Worm (Caenorhabditis elegans): ENCODE results near the gene elo-7.
A peak's percentile ranks its signal among the peaks of the same experiment; 100 is the strongest.

elo-7 gene

ce11 chrIV:9516831-9517230, 12.9 kb upstream of the elo-7 start, which contains the start of gene C33A12.19:
Gene C33A12.19, plus strand, starts transcription at chrIV:9516999.
- TF ChIP-seq Y116A8C.19 (tag; optimal IDR thresholded peaks at IDR 0.05; ENCODE audit: borderline replicate concordance) = no peak
- TF ChIP-seq mef-2 (tag; optimal IDR thresholded peaks at IDR 0.05) = no peak
- no peak for TF ChIP-seq ceh-82 (tag; optimal IDR thresholded peaks at IDR 0.05)
- TF ChIP-seq isw-1 (GFP tag; IDR thresholded peaks at IDR 0.05) = no peak
- TF ChIP-seq sox-4 (tag; optimal IDR thresholded peaks at IDR 0.05) = no peak
- TF ChIP-seq pax-3 (tag; optimal IDR thresholded peaks at IDR 0.05) = no peak
- peak; percentile 17 for TF ChIP-seq mep-1 (tag; optimal IDR thresholded peaks at IDR 0.05)
- no peak for TF ChIP-seq efl-3 (GFP tag; optimal IDR thresholded peaks at IDR 0.05)
- no peak for TF ChIP-seq efl-1 (optimal IDR thresholded peaks at IDR 0.05)
- TF ChIP-seq efl-1 (GFP tag; optimal IDR thresholded peaks at IDR 0.05 in 1 of 2) = peak in 1 of 2 experiments; percentile 90
- no peak for TF ChIP-seq C04F5.9 (tag; optimal IDR thresholded peaks at IDR 0.05)
- TF ChIP-seq ztf-11 (tag; optimal IDR thresholded peaks at IDR 0.05) = no peak
- no peak for TF ChIP-seq dsc-1 (tag; optimal IDR thresholded peaks at IDR 0.05)
- no peak for TF ChIP-seq nhr-11 (tag; optimal IDR thresholded peaks at IDR 0.05)
- TF ChIP-seq unc-98 (GFP tag; IDR thresholded peaks at IDR 0.05) = no peak
- peak; percentile 3 for TF ChIP-seq C16A3.4 (tag; optimal IDR thresholded peaks at IDR 0.05)
- TF ChIP-seq ama-1 (optimal IDR thresholded peaks at IDR 0.05) = no peak
- TF ChIP-seq nhr-77 (tag; optimal IDR thresholded peaks at IDR 0.05) = no peak
- TF ChIP-seq fkh-4 (tag; optimal IDR thresholded peaks at IDR 0.05; ENCODE audit: borderline replicate concordance) = no peak
- peak; percentile 44 for TF ChIP-seq elt-2 (tag; optimal IDR thresholded peaks at IDR 0.05)
- no peak for TF ChIP-seq alr-1 (tag; optimal IDR thresholded peaks at IDR 0.05; ENCODE audit: borderline replicate concordance)
- no peak for TF ChIP-seq mdl-1 (tag; optimal IDR thresholded peaks at IDR 0.05)
- peak; percentile 68 for TF ChIP-seq lin-14 (GFP tag; optimal IDR thresholded peaks at IDR 0.05)
- TF ChIP-seq ztf-4 (tag; optimal IDR thresholded peaks at IDR 0.05) = no peak
- no peak for TF ChIP-seq ceh-63 (GFP tag; optimal IDR thresholded peaks at IDR 0.05)
- no peak for TF ChIP-seq pqm-1 (tag; optimal IDR thresholded peaks at IDR 0.05)
- TF ChIP-seq ceh-8 (GFP tag; optimal IDR thresholded peaks at IDR 0.05) = no peak
- no peak for TF ChIP-seq ets-5 (GFP tag; IDR thresholded peaks at IDR 0.05)
- TF ChIP-seq rnt-1 (tag; optimal IDR thresholded peaks at IDR 0.05) = no peak
- TF ChIP-seq lsy-2 (tag; optimal IDR thresholded peaks at IDR 0.05) = peak; percentile 20 to 70
- no peak for TF ChIP-seq xbp-1 (tag; optimal IDR thresholded peaks at IDR 0.05)
- no peak for TF ChIP-seq lin-39 (tag; optimal IDR thresholded peaks at IDR 0.05)
- peak; percentile 66 for TF ChIP-seq nhr-71 (tag; optimal IDR thresholded peaks at IDR 0.05)
- no peak for TF ChIP-seq hlh-4 (tag; optimal IDR thresholded peaks at IDR 0.05)
- TF ChIP-seq swsn-7 (tag; optimal IDR thresholded peaks at IDR 0.05) = no peak
- TF ChIP-seq hlh-17 (GFP tag; optimal IDR thresholded peaks at IDR 0.05; ENCODE audit: borderline replicate concordance) = no peak
- no peak for TF ChIP-seq jun-1 (tag; optimal IDR thresholded peaks at IDR 0.05)
- no peak for TF ChIP-seq ceh-88 (GFP tag; IDR thresholded peaks at IDR 0.05)
- TF ChIP-seq aha-1 (tag; optimal IDR thresholded peaks at IDR 0.05) = no peak
- no peak for TF ChIP-seq nhr-237 (tag; optimal IDR thresholded peaks at IDR 0.05)
- TF ChIP-seq snu-23 (GFP tag; optimal IDR thresholded peaks at IDR 0.05) = peak; percentile 46
- no peak for TF ChIP-seq mab-9 (GFP tag; IDR thresholded peaks at IDR 0.05)
- TF ChIP-seq vab-15 (tag; optimal IDR thresholded peaks at IDR 0.05) = no peak
- TF ChIP-seq lin-35 (GFP tag; optimal IDR thresholded peaks at IDR 0.05) = peak in 1 of 2 experiments; percentile 50
- TF ChIP-seq zag-1 (tag; optimal IDR thresholded peaks at IDR 0.05) = no peak
- no peak for TF ChIP-seq aly-2 (tag; optimal IDR thresholded peaks at IDR 0.05)
- TF ChIP-seq nhr-12 (tag; optimal IDR thresholded peaks at IDR 0.05) = no peak
- no peak for TF ChIP-seq F16B12.6 (tag; optimal IDR thresholded peaks at IDR 0.05)
- no peak for TF ChIP-seq fos-1 (tag; optimal IDR thresholded peaks at IDR 0.05)
- peak in 5 of 6 experiments; percentile 38 to 75 (median 62) for TF ChIP-seq elt-3 (tag; optimal IDR thresholded peaks at IDR 0.05)
- no peak for TF ChIP-seq unc-62 (GFP tag; optimal IDR thresholded peaks at IDR 0.05)
- no peak for TF ChIP-seq C34B4.2 (tag; optimal IDR thresholded peaks at IDR 0.05)
- TF ChIP-seq fkh-8 (tag; optimal IDR thresholded peaks at IDR 0.05) = no peak
- no peak for TF ChIP-seq dpl-1 (GFP tag; optimal IDR thresholded peaks at IDR 0.05)
